Fruit fly (Drosophila melanogaster) whole organism, embryonic: ENCODE data around the gene Mnn1.

Experiments
- Aef1 ChIP-seq: fragments of 200-800 bp; sonication (Bioruptor generic); IDR thresholded peaks from 3 replicates; pipeline ENCODE4 v1.3.6; 2022; ENCODE audit warnings: missing biosample characterization, missing genetic modification characterization
- B-H2 ChIP-seq: fragments of 200-800 bp; sonication (Bioruptor generic); optimal IDR thresholded peaks from 2 replicates; lab custom pipeline; 2018; ENCODE audit warnings: missing biosample characterization, mild to moderate bottlenecking, missing genetic modification characterization
- C15 ChIP-seq: fragments of 200-800 bp; sonication (Bioruptor generic); IDR thresholded peaks from 3 replicates; pipeline ENCODE4 v1.3.6; 2022; ENCODE audit warnings: missing biosample characterization, missing genetic modification characterization
- CG11696 ChIP-seq: fragments of 200-800 bp; sonication (Bioruptor generic); IDR thresholded peaks from 2 replicates; pipeline ENCODE4 v1.3.6; 2022; ENCODE audit warnings: missing biosample characterization, missing genetic modification characterization
- CG12219 ChIP-seq: fragments of 200-800 bp; sonication (Bioruptor generic); optimal IDR thresholded peaks from 3 replicates; lab custom pipeline; 2018; ENCODE audit warnings: missing biosample characterization, mild to moderate bottlenecking, missing genetic modification characterization
- CG14667 ChIP-seq: fragments of 200-800 bp; sonication (Bioruptor generic); IDR thresholded peaks from 2 replicates; pipeline ENCODE4 v1.3.6; 2022; ENCODE audit warnings: missing biosample characterization, missing genetic modification characterization
- CG18599 ChIP-seq: fragments of 200-800 bp; sonication (Bioruptor generic); optimal IDR thresholded peaks from 3 replicates; lab custom pipeline; 2017; ENCODE audit warnings: missing biosample characterization, missing genetic modification characterization, mild to moderate bottlenecking, moderate library complexity, missing genetic modification reagents
- CG2120 ChIP-seq: fragments of 200-800 bp; sonication (Bioruptor generic); optimal IDR thresholded peaks from 3 replicates; lab custom pipeline; 2016; ENCODE audit warnings: missing biosample characterization, missing genetic modification characterization
- CG33557 ChIP-seq: fragments of 200-800 bp; sonication (Bioruptor generic); optimal IDR thresholded peaks from 2 replicates; lab custom pipeline; 2019; ENCODE audit warnings: missing biosample characterization, mild to moderate bottlenecking, missing genetic modification characterization, moderate library complexity
- CG34422 ChIP-seq: fragments of 200-800 bp; sonication (Bioruptor generic); IDR thresholded peaks from 3 replicates; pipeline ENCODE4 v1.3.6; 2022; ENCODE audit warnings: missing biosample characterization, missing genetic modification characterization
- CG3726 ChIP-seq: fragments of 200-800 bp; sonication (Bioruptor generic); IDR thresholded peaks from 3 replicates; pipeline ENCODE4, ENCODE4 v1.3.6; 2022; ENCODE audit warnings: missing biosample characterization, missing genetic modification characterization
- CG5953 ChIP-seq: fragments of 200-800 bp; sonication (Bioruptor generic); IDR thresholded peaks from 2 replicates; pipeline ENCODE4 v1.3.6; 2022; ENCODE audit warnings: missing biosample characterization, missing genetic modification characterization
- CG6813 ChIP-seq: fragments of 200-800 bp; sonication (Bioruptor generic); optimal IDR thresholded peaks from 2 replicates; lab custom pipeline; 2017; ENCODE audit warnings: missing biosample characterization, missing genetic modification characterization, mild to moderate bottlenecking, moderate library complexity, missing genetic modification reagents
- CG7556 ChIP-seq: fragments of 200-800 bp; sonication (Bioruptor generic); optimal IDR thresholded peaks from 2 replicates; lab custom pipeline; 2017; ENCODE audit warnings: missing biosample characterization, mild to moderate bottlenecking, missing genetic modification characterization
- CTCF ChIP-seq: fragments of 200-800 bp; sonication (Bioruptor generic); optimal IDR thresholded peaks from 2 replicates; lab custom pipeline; 2017; ENCODE audit warnings: missing biosample characterization, mild to moderate bottlenecking, missing genetic modification characterization, moderate library complexity
- Dbx ChIP-seq: fragments of 200-800 bp; sonication (Bioruptor generic); IDR thresholded peaks from 3 replicates; pipeline ENCODE4 v1.3.6; 2022; ENCODE audit warnings: missing biosample characterization, missing genetic modification characterization
- Dll ChIP-seq: fragments of 200-800 bp; sonication (Bioruptor generic); IDR thresholded peaks from 4 replicates; pipeline ENCODE4 v1.3.6; 2022; ENCODE audit warnings: missing biosample characterization, missing genetic modification characterization; ENCODE audit not compliant: partially characterized antibody
- Doc2 ChIP-seq: fragments of 200-800 bp; sonication (Bioruptor generic); IDR thresholded peaks from 2 replicates; pipeline ENCODE4 v1.3.6; 2022; ENCODE audit warnings: missing biosample characterization, missing genetic modification characterization
- Ets65A ChIP-seq: fragments of 200-800 bp; sonication (Bioruptor generic); peaks from one replicate; lab custom pipeline; 2016; ENCODE audit warnings: missing biosample characterization, missing genetic modification characterization
- Fer1 ChIP-seq: fragments of 200-800 bp; sonication (Bioruptor generic); optimal IDR thresholded peaks from 2 replicates; lab custom pipeline; 2017; ENCODE audit warnings: missing biosample characterization, mild to moderate bottlenecking, missing genetic modification characterization
- Hr3 ChIP-seq: fragments of 200-800 bp; sonication (Bioruptor generic); optimal IDR thresholded peaks from 3 replicates; lab custom pipeline; 2016; ENCODE audit warnings: missing biosample characterization, missing genetic modification characterization
- Kr ChIP-seq: fragments of 200-800 bp; sonication (Bioruptor generic); optimal IDR thresholded peaks from 2 replicates; lab custom pipeline; 2017; ENCODE audit warnings: missing biosample characterization, mild to moderate bottlenecking, missing genetic modification characterization
- MESR4 ChIP-seq: fragments of 200-800 bp; sonication (Bioruptor generic); optimal IDR thresholded peaks from 2 replicates; lab custom pipeline; 2018; ENCODE audit warnings: missing biosample characterization, mild to moderate bottlenecking, missing genetic modification characterization, moderate library complexity
- Pdp1 ChIP-seq, 2 experiments: fragments of 200-800 bp; sonication (Bioruptor generic); optimal IDR thresholded peaks; 3 replicates each; lab custom pipeline; 2016; ENCODE audit warnings: missing biosample characterization in 2 of 2, missing genetic modification characterization in 2 of 2, mild to moderate bottlenecking in 1 of 2, moderate library complexity in 1 of 2
- Spps ChIP-seq: fragments of 200-800 bp; sonication (Bioruptor generic); optimal IDR thresholded peaks from 2 replicates; lab custom pipeline; 2018; ENCODE audit warnings: missing biosample characterization, mild to moderate bottlenecking, missing genetic modification characterization
- Taf1 ChIP-seq: fragments of 200-800 bp; sonication (Bioruptor generic); IDR thresholded peaks from 2 replicates; pipeline ENCODE4 v1.3.6; 2022; ENCODE audit warnings: missing biosample characterization, missing genetic modification characterization
- Xbp1 ChIP-seq: fragments of 200-800 bp; sonication (Bioruptor generic); optimal IDR thresholded peaks from 3 replicates; lab custom pipeline; 2016; ENCODE audit warnings: missing biosample characterization, mild to moderate bottlenecking, missing genetic modification characterization
- YL-1 ChIP-seq: fragments of 200-800 bp; sonication (Bioruptor generic); optimal IDR thresholded peaks from 3 replicates; lab custom pipeline; 2017; ENCODE audit warnings: missing biosample characterization, mild to moderate bottlenecking, missing genetic modification characterization
- abd-A ChIP-seq: fragments of 200-800 bp; sonication (Bioruptor generic); optimal IDR thresholded peaks from 3 replicates; lab custom pipeline; 2019; ENCODE audit warnings: missing biosample characterization, mild to moderate bottlenecking, missing genetic modification characterization, moderate library complexity
- br ChIP-seq: fragments of >200 bp; optimal IDR thresholded peaks from 2 replicates; lab custom pipeline; 2017
- caup ChIP-seq: fragments of 200-800 bp; sonication (Bioruptor generic); optimal IDR thresholded peaks from 3 replicates; lab custom pipeline; 2017; ENCODE audit warnings: missing biosample characterization, mild to moderate bottlenecking, missing genetic modification characterization, moderate library complexity; ENCODE audit not compliant: severe bottlenecking
- disco-r ChIP-seq: fragments of 200-800 bp; sonication (Bioruptor generic); optimal IDR thresholded peaks from 2 replicates; lab custom pipeline; 2016; ENCODE audit warnings: missing biosample characterization, missing genetic modification characterization
- eve ChIP-seq, 2 experiments: fragments of >200 bp; optimal IDR thresholded peaks; 2 replicates each; lab custom pipeline; 2017; ENCODE audit warnings: missing biosample characterization in 2 of 2, missing genetic modification characterization in 2 of 2
- exex ChIP-seq: fragments of 200-800 bp; sonication (Bioruptor generic); optimal IDR thresholded peaks from 4 replicates; lab custom pipeline; 2018; ENCODE audit warnings: missing biosample characterization, mild to moderate bottlenecking, missing genetic modification characterization, moderate library complexity
- grn ChIP-seq: fragments of 200-800 bp; sonication (Bioruptor generic); optimal IDR thresholded peaks from 3 replicates; lab custom pipeline; 2017; ENCODE audit warnings: missing biosample characterization, missing genetic modification characterization
- gsb-n ChIP-seq: fragments of 200-800 bp; sonication (Bioruptor generic); optimal IDR thresholded peaks from 3 replicates; lab custom pipeline; 2018; ENCODE audit warnings: missing biosample characterization, mild to moderate bottlenecking, missing genetic modification characterization
- jing ChIP-seq: fragments of 200-800 bp; sonication (Bioruptor generic); optimal IDR thresholded peaks from 2 replicates; lab custom pipeline; 2018; ENCODE audit warnings: missing biosample characterization, mild to moderate bottlenecking, missing genetic modification characterization
- row ChIP-seq: fragments of 200-800 bp; sonication (Bioruptor generic); IDR thresholded peaks from 3 replicates; pipeline ENCODE4 v1.3.6; 2022; ENCODE audit warnings: missing biosample characterization, missing genetic modification characterization
- sob ChIP-seq: fragments of 200-800 bp; sonication (Bioruptor generic); IDR thresholded peaks from 2 replicates; pipeline ENCODE4 v1.3.6; 2022; ENCODE audit warnings: missing biosample characterization, missing genetic modification characterization
- stwl ChIP-seq: fragments of 200-800 bp; sonication (Bioruptor generic); optimal IDR thresholded peaks from 3 replicates; lab custom pipeline; 2018; ENCODE audit warnings: missing biosample characterization, mild to moderate bottlenecking, missing genetic modification characterization, moderate library complexity
- tll ChIP-seq, 2 experiments: fragments of 200-800 bp in 1 of 2; fragments of >200 bp in 1 of 2; sonication (Bioruptor generic) in 1 of 2; optimal IDR thresholded peaks; 2 replicates each; lab custom pipeline; 2017 to 2019; ENCODE audit warnings: missing biosample characterization in 2 of 2, missing genetic modification characterization in 2 of 2, mild to moderate bottlenecking in 1 of 2, moderate library complexity in 1 of 2

Gene Mnn1

DNA sequence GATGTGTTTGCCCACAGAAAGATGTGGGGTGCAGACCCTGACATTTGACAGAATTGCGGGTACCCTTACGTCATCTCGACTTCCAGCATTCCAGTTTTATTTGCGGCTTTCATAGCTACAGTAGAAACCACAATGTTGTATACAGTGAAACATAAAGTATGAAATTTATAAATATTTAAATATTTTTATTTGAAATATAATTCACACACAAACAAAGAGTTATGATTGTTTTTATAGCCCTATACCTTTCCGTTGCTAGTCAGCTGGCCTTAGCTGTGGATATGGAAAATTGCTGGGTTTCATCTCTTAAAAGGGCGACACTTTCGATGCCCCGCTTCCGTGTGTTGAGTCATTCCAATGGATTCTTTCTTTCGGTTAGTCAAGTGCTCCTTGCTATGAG lies 34.8 kb downstream of the Mnn1 start (continued):
- TF ChIP-seq Aef1 (GFP tag; lab: Robert Waterston, UW), result peak; percentile 25; the same call in 1 of the 3 replicates
- no peak for TF ChIP-seq exex (tag; lab: Kevin White, UChicago)
- no peak for TF ChIP-seq CG12219 (GFP tag; lab: Kevin White, UChicago)
- TF ChIP-seq row (GFP tag; lab: Robert Waterston, UW), result peak; percentile 45; the same call in 2 of the 3 replicates
- TF ChIP-seq jing (GFP tag; lab: Kevin White, UChicago), result no peak
- TF ChIP-seq B-H2, result no peak
- no peak for TF ChIP-seq CG14667
- TF ChIP-seq gsb-n (tag; lab: Kevin White, UChicago), result peak; percentile 37
- no peak for TF ChIP-seq Pdp1 (GFP tag; optimal IDR thresholded peaks at IDR 0.05; lab: Kevin White, UChicago)
- TF ChIP-seq YL-1 (GFP tag; lab: Kevin White, UChicago), result no peak
- 0 out of 3 replicates have a peak, but pooled peaks have one; percentile 24 for TF ChIP-seq Dbx
- TF ChIP-seq tll (GFP tag; optimal IDR thresholded peaks at IDR 0.05; lab: Kevin White, UChicago), result no peak
- 0 out of 2 replicates have a peak, but pooled peaks have one; percentile 17 for TF ChIP-seq sob (GFP tag; lab: Robert Waterston, UW)
- TF ChIP-seq CG11696 (GFP tag; lab: Robert Waterston, UW), result peak; percentile 69
- no peak for TF ChIP-seq CG5953
- no peak for TF ChIP-seq C15 (GFP tag; lab: Robert Waterston, UW)
- no peak for TF ChIP-seq CG3726 (GFP tag; lab: Robert Waterston, UW)
- TF ChIP-seq MESR4 (GFP tag; lab: Kevin White, UChicago), result no peak
- TF ChIP-seq CG18599 (GFP tag; lab: Kevin White, UChicago), result peak; percentile 41
- TF ChIP-seq grn (GFP tag; lab: Kevin White, UChicago), result no peak
- TF ChIP-seq Fer1, result no peak
- TF ChIP-seq Taf1 (GFP tag; lab: Robert Waterston, UW), result no peak

DNA sequence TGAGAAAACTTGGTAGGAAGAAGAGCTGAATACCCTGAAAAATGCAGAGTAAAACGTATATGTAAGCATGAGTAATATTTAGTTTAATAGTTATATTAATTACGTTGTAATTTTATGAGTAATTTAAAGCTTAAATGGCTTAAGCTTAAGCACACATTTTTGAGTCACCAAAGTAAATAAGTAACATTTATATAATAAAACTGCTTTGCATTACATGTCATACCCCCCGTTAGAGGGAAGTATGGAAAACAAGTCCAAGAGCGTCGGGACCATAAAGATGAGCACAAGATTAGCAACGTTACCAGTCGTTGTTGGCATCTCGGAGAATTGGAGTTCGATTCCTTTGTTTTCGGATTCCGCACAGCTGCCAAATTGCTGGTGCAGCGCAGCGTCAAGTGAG lies 38.2 kb downstream of the Mnn1 start:
- TF ChIP-seq row (GFP tag; lab: Robert Waterston, UW) (0 out of 3 replicates have a peak, but pooled peaks have one; percentile 26), caup (no peak)

DNA sequence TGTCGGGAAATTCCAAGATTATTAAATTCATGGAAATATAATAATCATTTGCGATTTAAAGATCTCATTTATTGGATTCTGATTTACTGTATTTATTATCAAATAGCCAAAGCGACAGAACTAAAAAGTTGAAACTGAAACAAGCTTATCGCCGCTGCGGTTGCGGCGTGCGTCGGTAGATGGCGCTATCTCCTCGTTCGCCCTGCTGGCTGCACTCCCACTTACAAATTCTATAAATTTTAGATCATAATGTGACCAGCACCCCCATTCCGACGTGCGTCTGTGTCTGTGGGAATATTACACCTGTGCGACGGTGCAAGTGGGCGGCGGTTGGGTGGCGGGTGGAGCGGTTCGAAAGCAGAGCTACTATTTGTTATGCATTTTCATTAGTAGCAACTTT lies 41.3 kb downstream of the Mnn1 start:
- TF ChIP-seq Spps (no peak), abd-A (tag; lab: Kevin White, UChicago) (no peak), CG2120 (GFP tag; lab: Kevin White, UChicago) (no peak), Aef1 (GFP tag; lab: Robert Waterston, UW) (no peak), Ets65A (peak; percentile 83), Doc2 (GFP tag; lab: Robert Waterston, UW) (no peak), disco-r (GFP tag; lab: Kevin White, UChicago) (no peak), CTCF (GFP tag; lab: Kevin White, UChicago) (peak; percentile 90), eve (GFP tag; optimal IDR thresholded peaks at IDR 0.05; lab: Kevin White, UChicago) (no peak), stwl (tag; lab: Kevin White, UChicago) (peak; percentile 25), br (lab: Kevin White, UChicago) (no peak), Hr3 (no peak), CG6813 (no peak), Dll (GFP tag; lab: Robert Waterston, UW) (no peak), CG34422 (GFP tag; lab: Robert Waterston, UW) (no peak), Kr (GFP tag; lab: Kevin White, UChicago) (no peak), Xbp1 (GFP tag; lab: Kevin White, UChicago) (no peak), CG33557 (GFP tag; lab: Kevin White, UChicago) (no peak), CG7556 (GFP tag; lab: Kevin White, UChicago) (no peak), jing (GFP tag; lab: Kevin White, UChicago) (no peak)
